Fruit fly (Drosophila melanogaster): ENCODE measurements around the gene CG14042.

CG14042 gene

dm6 chr2L:5063936-5064335 lies 26.4 kb downstream of the CG14042 start (continued):
- TF ChIP-seq onecut (GFP tag; IDR thresholded peaks at IDR 0.05) (peak; percentile 5; the same call in 1 of the 2 replicates), crp (GFP tag; optimal IDR thresholded peaks at IDR 0.05) (peak in 1 of 2 experiments; percentile 78), PHDP (tag; optimal IDR thresholded peaks at IDR 0.05) (no peak), oc (tag; optimal IDR thresholded peaks at IDR 0.05) (no peak), CG13424 (tag; optimal IDR thresholded peaks at IDR 0.05) (no peak), danr (GFP tag; IDR thresholded peaks at IDR 0.05) (no peak), az2 (GFP tag; optimal IDR thresholded peaks at IDR 0.05) (no peak), Dbx (GFP tag; IDR thresholded peaks at IDR 0.05) (no peak), CG13624 (GFP tag; optimal IDR thresholded peaks at IDR 0.05) (no peak), mirr (GFP tag; optimal IDR thresholded peaks at IDR 0.05) (peak; percentile 44), crol (GFP tag; IDR thresholded peaks at IDR 0.05) (peak; percentile 88), CG8290 (GFP tag; optimal IDR thresholded peaks at IDR 0.05) (no peak), CG8290 (tag; optimal IDR thresholded peaks at IDR 0.05) (peak in 1 of 2 experiments; percentile 46), lilli (GFP tag; optimal IDR thresholded peaks at IDR 0.05) (no peak), Chrac-16 (GFP tag; optimal IDR thresholded peaks at IDR 0.05) (no peak), Optix (GFP tag; IDR thresholded peaks at IDR 0.05) (no peak), CG12104 (GFP tag; optimal IDR thresholded peaks at IDR 0.05) (no peak), CG17186 (GFP tag; optimal IDR thresholded peaks at IDR 0.05) (no peak), otp (GFP tag; IDR thresholded peaks at IDR 0.05) (no peak), CG14667 (GFP tag; IDR thresholded peaks at IDR 0.05) (no peak), CG13287 (GFP tag; IDR thresholded peaks at IDR 0.05; ENCODE audit: partially characterized antibody) (no peak), sima (GFP tag; optimal IDR thresholded peaks at IDR 0.05) (no peak), Hr51 (GFP tag; optimal IDR thresholded peaks at IDR 0.05) (peak in 1 of 2 experiments; percentile 34), kay (GFP tag; optimal IDR thresholded peaks at IDR 0.05) (no peak), Deaf1 (tag; optimal IDR thresholded peaks at IDR 0.05) (peak; percentile 13), CG5180 (GFP tag; optimal IDR thresholded peaks at IDR 0.05) (no peak), da (GFP tag; optimal IDR thresholded peaks at IDR 0.05) (no peak)

- peak; percentile 38 for TF ChIP-seq chn (GFP tag; optimal IDR thresholded peaks at IDR 0.05)
- peak; percentile 83 for TF ChIP-seq CG10267 (tag; optimal IDR thresholded peaks at IDR 0.05)
- peak; percentile 64 for TF ChIP-seq D19B (GFP tag; optimal IDR thresholded peaks at IDR 0.05)
- TF ChIP-seq CG4424 (GFP tag; optimal IDR thresholded peaks at IDR 0.05): peak; percentile 76
- TF ChIP-seq sob (GFP tag; IDR thresholded peaks at IDR 0.05): peak; percentile 85
- TF ChIP-seq MESR4 (GFP tag; optimal IDR thresholded peaks at IDR 0.05): peak; percentile 98
- TF ChIP-seq HLH54F (GFP tag; optimal IDR thresholded peaks at IDR 0.05): peak; percentile 61
- TF ChIP-seq CG34376 (GFP tag; optimal IDR thresholded peaks at IDR 0.05): peak; percentile 96
- no peak for TF ChIP-seq CG16779 (GFP tag; IDR thresholded peaks at IDR 0.05)
- TF ChIP-seq E2f1 (GFP tag; IDR thresholded peaks at IDR 0.05): peak; percentile 68
- no peak for TF ChIP-seq kay (GFP tag; optimal IDR thresholded peaks at IDR 0.05)
- TF ChIP-seq CG13296 (GFP tag; optimal IDR thresholded peaks at IDR 0.05): peak; percentile 89
- peak; percentile 80 for TF ChIP-seq Jarid2 (GFP tag; optimal IDR thresholded peaks at IDR 0.05)
- TF ChIP-seq HLH4C (GFP tag; IDR thresholded peaks at IDR 0.05; ENCODE audit: partially characterized antibody): no peak; the same call in 2 of the 3 replicates
- peak; percentile 57; the same call in 1 of the 2 replicates for TF ChIP-seq CG14441 (GFP tag; IDR thresholded peaks at IDR 0.05)
- TF ChIP-seq CG4360 (GFP tag; IDR thresholded peaks at IDR 0.05): no peak
- TF ChIP-seq CG10366 (GFP tag; IDR thresholded peaks at IDR 0.05): peak; percentile 74
- TF ChIP-seq NFAT (GFP tag; IDR thresholded peaks at IDR 0.05): no peak; the same call in 1 of the 2 replicates
- peak; percentile 41 for TF ChIP-seq ind (GFP tag; optimal IDR thresholded peaks at IDR 0.05)
- TF ChIP-seq vnd (GFP tag; IDR thresholded peaks at IDR 0.05; ENCODE audit: partially characterized antibody): no peak
- peak; percentile 78 for TF ChIP-seq CG11504 (tag; optimal IDR thresholded peaks at IDR 0.05)
- peak; percentile 69 for TF ChIP-seq CG18262 (tag; optimal IDR thresholded peaks at IDR 0.05)
- no peak; the same call in 1 of the 2 replicates for TF ChIP-seq Ptx1 (GFP tag; IDR thresholded peaks at IDR 0.05)
- TF ChIP-seq dmrt11E (tag; optimal IDR thresholded peaks at IDR 0.05): peak; percentile 57
Measured at dm6 chr2L:5070797-5071579, 33.5 kb downstream of the CG14042 start, which contains the start of gene RpL37A. RpL37A (plus strand) TSS chr2L:5070957.
